Fruit fly (Drosophila melanogaster) whole organism, embryonic: ENCODE results near the gene CG32187.
A peak's percentile ranks its signal among the peaks of the same experiment; 100 is the strongest.

Experiments used
- Atf-2 ChIP-seq: fragments of 200-800 bp; sonication (Bioruptor generic); optimal IDR thresholded peaks from 2 replicates; lab custom pipeline; 2016; ENCODE audit warnings: missing biosample characterization, missing genetic modification characterization
- Atf6 ChIP-seq: fragments of 200-800 bp; sonication (Bioruptor generic); IDR thresholded peaks from 2 replicates; pipeline ENCODE4 v1.3.6; 2022; ENCODE audit warnings: missing biosample characterization, missing genetic modification characterization
- Bteb2 ChIP-seq: fragments of 200-800 bp; sonication (Bioruptor generic); optimal IDR thresholded peaks from 2 replicates; lab custom pipeline; 2016; ENCODE audit warnings: missing biosample characterization, missing genetic modification characterization
- CG10462 ChIP-seq: fragments of 200-800 bp; sonication (Bioruptor generic); optimal IDR thresholded peaks from 2 replicates; lab custom pipeline; 2016; ENCODE audit warnings: missing biosample characterization, missing genetic modification characterization
- CG10565 ChIP-seq: fragments of 200-800 bp; sonication (Bioruptor generic); optimal IDR thresholded peaks from 3 replicates; lab custom pipeline; 2016; ENCODE audit warnings: missing biosample characterization, mild to moderate bottlenecking, missing genetic modification characterization
- CG10654 ChIP-seq: fragments of 200-800 bp; sonication (Bioruptor generic); optimal IDR thresholded peaks from 2 replicates; lab custom pipeline; 2016; ENCODE audit warnings: missing biosample characterization, missing genetic modification characterization
- CG11398 ChIP-seq: fragments of 200-800 bp; sonication (Bioruptor generic); optimal IDR thresholded peaks from 2 replicates; lab custom pipeline; 2016; ENCODE audit warnings: missing biosample characterization, missing genetic modification characterization
- CG14860 ChIP-seq: fragments of 200-800 bp; sonication (Bioruptor generic); IDR thresholded peaks from 3 replicates; pipeline ENCODE4 v1.3.6; 2022; ENCODE audit warnings: missing biosample characterization, missing genetic modification characterization; ENCODE audit not compliant: partially characterized antibody
- CG1529 ChIP-seq: fragments of 200-800 bp; sonication (Bioruptor generic); optimal IDR thresholded peaks from 3 replicates; lab custom pipeline; 2018; ENCODE audit warnings: missing biosample characterization, missing genetic modification characterization
- CG17385 ChIP-seq: fragments of 200-800 bp; sonication (Bioruptor generic); optimal IDR thresholded peaks from 3 replicates; lab custom pipeline; 2018; ENCODE audit warnings: missing biosample characterization, mild to moderate bottlenecking, missing genetic modification characterization
- CG18599 ChIP-seq: fragments of 200-800 bp; sonication (Bioruptor generic); optimal IDR thresholded peaks from 3 replicates; lab custom pipeline; 2017; ENCODE audit warnings: missing biosample characterization, missing genetic modification characterization, mild to moderate bottlenecking, moderate library complexity, missing genetic modification reagents
- CG2199 ChIP-seq: fragments of 200-800 bp; sonication (Bioruptor generic); IDR thresholded peaks from 3 replicates; pipeline ENCODE4 v1.3.6; 2022; ENCODE audit warnings: missing biosample characterization, missing genetic modification characterization
- CG31224 ChIP-seq: fragments of 200-800 bp; sonication (Bioruptor generic); IDR thresholded peaks from 2 replicates; pipeline ENCODE4 v1.3.6; 2022; ENCODE audit warnings: missing biosample characterization, missing genetic modification characterization
- CG33213 ChIP-seq: fragments of 200-800 bp; sonication (Bioruptor generic); optimal IDR thresholded peaks from 3 replicates; lab custom pipeline; 2016; ENCODE audit warnings: missing biosample characterization, missing genetic modification characterization
- CG42726 ChIP-seq: fragments of 200-800 bp; sonication (Bioruptor generic); IDR thresholded peaks from 2 replicates; pipeline ENCODE4 v1.3.6; 2022; ENCODE audit warnings: missing biosample characterization, missing genetic modification characterization; ENCODE audit not compliant: partially characterized antibody
- CG4282 ChIP-seq: fragments of 200-800 bp; sonication (Bioruptor generic); optimal IDR thresholded peaks from 2 replicates; lab custom pipeline; 2016; ENCODE audit warnings: missing biosample characterization, missing genetic modification characterization
- CG4854 ChIP-seq: fragments of 200-800 bp; sonication (Bioruptor generic); optimal IDR thresholded peaks from 2 replicates; lab custom pipeline; 2016; ENCODE audit warnings: missing biosample characterization, missing genetic modification characterization, inconsistent platforms
- CG6654 ChIP-seq: fragments of 200-800 bp; sonication (Bioruptor generic); optimal IDR thresholded peaks from 2 replicates; lab custom pipeline; 2017; ENCODE audit warnings: missing biosample characterization, mild to moderate bottlenecking, missing genetic modification characterization
- CG8478 ChIP-seq: fragments of >200 bp; optimal IDR thresholded peaks from 2 replicates; lab custom pipeline; 2018
- Dad ChIP-seq: fragments of 200-800 bp; sonication (Bioruptor generic); optimal IDR thresholded peaks from 3 replicates; lab custom pipeline; 2016; ENCODE audit warnings: missing biosample characterization, missing genetic modification characterization
- Dek ChIP-seq: fragments of 200-800 bp; sonication (Bioruptor generic); optimal IDR thresholded peaks from 3 replicates; lab custom pipeline; 2019; ENCODE audit warnings: missing biosample characterization, mild to moderate bottlenecking, missing genetic modification characterization, moderate library complexity
- Fer3 ChIP-seq: fragments of 200-800 bp; sonication (Bioruptor generic); optimal IDR thresholded peaks from 2 replicates; lab custom pipeline; 2018; ENCODE audit warnings: missing biosample characterization, mild to moderate bottlenecking, missing genetic modification characterization, moderate library complexity
- Gug ChIP-seq: fragments of 200-800 bp; sonication (Bioruptor generic); IDR thresholded peaks from 4 replicates; pipeline ENCODE4 v1.3.6; 2022; ENCODE audit warnings: missing biosample characterization, missing genetic modification characterization
- HLH3B ChIP-seq: fragments of 200-800 bp; sonication (Bioruptor generic); IDR thresholded peaks from 2 replicates; pipeline ENCODE4 v1.3.6; 2022; ENCODE audit warnings: missing biosample characterization, missing genetic modification characterization
- NC2α ChIP-seq: fragments of 200-800 bp; sonication (Bioruptor generic); optimal IDR thresholded peaks from 2 replicates; lab custom pipeline; 2016; ENCODE audit warnings: missing biosample characterization, missing genetic modification characterization
- NFAT ChIP-seq: fragments of 200-800 bp; sonication (Bioruptor generic); IDR thresholded peaks from 2 replicates; pipeline ENCODE4 v1.3.6; 2022; ENCODE audit warnings: missing biosample characterization, missing genetic modification characterization
- Nf-YC ChIP-seq: fragments of 200-800 bp; optimal IDR thresholded peaks from 3 replicates; lab custom pipeline; 2019; ENCODE audit warnings: missing biosample characterization, mild to moderate bottlenecking, missing genetic modification characterization, moderate library complexity
- Scr ChIP-seq: fragments of 200-800 bp; sonication (Bioruptor generic); IDR thresholded peaks from 2 replicates; pipeline ENCODE4 v1.3.6; 2022; ENCODE audit warnings: missing biosample characterization, missing genetic modification characterization; ENCODE audit not compliant: partially characterized antibody
- al ChIP-seq: fragments of 200-800 bp; sonication (Bioruptor generic); IDR thresholded peaks from 2 replicates; pipeline ENCODE4 v1.3.6; 2022; ENCODE audit warnings: missing biosample characterization, missing genetic modification characterization
- ash1 ChIP-seq: fragments of 200-800 bp; sonication (Bioruptor generic); optimal IDR thresholded peaks from 2 replicates; lab custom pipeline; 2018; ENCODE audit warnings: missing biosample characterization, mild to moderate bottlenecking, missing genetic modification characterization
- bigmax ChIP-seq: fragments of 200-800 bp; sonication (Bioruptor generic); optimal IDR thresholded peaks from 2 replicates; lab custom pipeline; 2018; ENCODE audit warnings: missing biosample characterization, mild to moderate bottlenecking, missing genetic modification characterization
- bsh ChIP-seq, 2 experiments: fragments of 200-800 bp; sonication (Bioruptor generic); optimal IDR thresholded peaks; 2 replicates each; lab custom pipeline; 2017 to 2018; ENCODE audit warnings: mild to moderate bottlenecking in 2 of 2, missing biosample characterization in 2 of 2, missing genetic modification characterization in 2 of 2, moderate library complexity in 1 of 2
- croc ChIP-seq: fragments of 200-800 bp; sonication (Bioruptor generic); conservative IDR thresholded peaks from 3 replicates; pipeline ENCODE4 v1.3.6; 2022; ENCODE audit warnings: missing biosample characterization, missing genetic modification characterization
- esg ChIP-seq: fragments of 200-800 bp; sonication (Bioruptor generic); conservative IDR thresholded peaks from 2 replicates; pipeline ENCODE4 v1.3.6; 2022; ENCODE audit warnings: missing biosample characterization, missing genetic modification characterization
- exex ChIP-seq: fragments of 200-800 bp; sonication (Bioruptor generic); optimal IDR thresholded peaks from 4 replicates; lab custom pipeline; 2018; ENCODE audit warnings: missing biosample characterization, mild to moderate bottlenecking, missing genetic modification characterization, moderate library complexity
- fd64A ChIP-seq: fragments of 200-800 bp; sonication (Bioruptor generic); optimal IDR thresholded peaks from 3 replicates; lab custom pipeline; 2018; ENCODE audit warnings: missing biosample characterization, mild to moderate bottlenecking, missing genetic modification characterization
- hb ChIP-seq: fragments of 200-800 bp; sonication (Bioruptor generic); IDR thresholded peaks from 3 replicates; pipeline ENCODE4 v1.3.6; 2022; ENCODE audit warnings: missing biosample characterization, missing genetic modification characterization; ENCODE audit not compliant: partially characterized antibody
- hbn ChIP-seq: fragments of 200-800 bp; sonication (Bioruptor generic); IDR thresholded peaks from 2 replicates; pipeline ENCODE4 v1.3.6; 2022; ENCODE audit warnings: missing biosample characterization, missing genetic modification characterization; ENCODE audit not compliant: partially characterized antibody
- inv ChIP-seq: fragments of 200-800 bp; sonication (Bioruptor generic); IDR thresholded peaks from 2 replicates; pipeline ENCODE4 v1.3.6; 2022; ENCODE audit warnings: missing biosample characterization, missing genetic modification characterization; ENCODE audit not compliant: partially characterized antibody
- klu ChIP-seq: fragments of 200-800 bp; sonication (Bioruptor generic); IDR thresholded peaks from 2 replicates; pipeline ENCODE4 v1.3.6; 2022; ENCODE audit warnings: missing biosample characterization, missing genetic modification characterization
- kni ChIP-seq: fragments of 200-800 bp; sonication (Bioruptor generic); optimal IDR thresholded peaks from 3 replicates; lab custom pipeline; 2017; ENCODE audit warnings: mild to moderate bottlenecking, missing biosample characterization, missing genetic modification reagents, missing genetic modification characterization
- peb ChIP-seq: fragments of 200-800 bp; sonication (Bioruptor generic); IDR thresholded peaks from 2 replicates; pipeline ENCODE4 v1.3.6; 2022; ENCODE audit warnings: missing biosample characterization, missing genetic modification characterization
- sens ChIP-seq: fragments of 200-800 bp; sonication (Bioruptor generic); peaks from one replicate; lab custom pipeline; 2016; ENCODE audit warnings: missing biosample characterization, missing genetic modification characterization
- so ChIP-seq: fragments of 200-800 bp; sonication (Bioruptor generic); IDR thresholded peaks from 3 replicates; pipeline ENCODE4 v1.3.6; 2022; ENCODE audit warnings: missing biosample characterization, missing genetic modification characterization
- sqz ChIP-seq: fragments of 200-800 bp; sonication (Bioruptor generic); optimal IDR thresholded peaks from 3 replicates; lab custom pipeline; 2018; ENCODE audit warnings: missing biosample characterization, mild to moderate bottlenecking, missing genetic modification characterization
- stc ChIP-seq: fragments of 200-800 bp; sonication (Bioruptor generic); IDR thresholded peaks from 2 replicates; pipeline ENCODE4 v1.3.6; 2022; ENCODE audit warnings: missing biosample characterization, missing genetic modification characterization
- tin ChIP-seq: fragments of 200-800 bp; sonication (Bioruptor generic); optimal IDR thresholded peaks from 3 replicates; lab custom pipeline; 2016; ENCODE audit warnings: missing biosample characterization, missing genetic modification characterization
- trem ChIP-seq: fragments of 200-800 bp; optimal IDR thresholded peaks from 3 replicates; lab custom pipeline; 2019; ENCODE audit warnings: missing biosample characterization, mild to moderate bottlenecking, missing genetic modification characterization, moderate library complexity
- ttk ChIP-seq: fragments of 200-800 bp; sonication (Bioruptor generic); IDR thresholded peaks from 2 replicates; pipeline ENCODE4 v2.1.2; 2022; ENCODE audit warnings: missing biosample characterization, missing genetic modification characterization

The CG32187 gene

dm6 chr3L:17757156-17758083 is 48.7 kb downstream of the CG32187 start (continued):
- TF ChIP-seq Gug (GFP tag; lab: Robert Waterston, UW) (peak; percentile 67; the same call in 3 of the 4 replicates), hb (no peak), fd64A (GFP tag; lab: Kevin White, UChicago) (peak; percentile 45), Atf-2 (GFP tag; lab: Kevin White, UChicago) (peak; percentile 64), inv (GFP tag; lab: Robert Waterston, UW) (no peak), peb (GFP tag; lab: Robert Waterston, UW) (peak; percentile 69), CG10462 (GFP tag; lab: Kevin White, UChicago) (peak; percentile 67), CG6654 (GFP tag; lab: Kevin White, UChicago) (peak; percentile 75), CG8478 (lab: Kevin White, UChicago) (no peak), sens (GFP tag; lab: Kevin White, UChicago) (peak; percentile 98), CG1529 (GFP tag; lab: Kevin White, UChicago) (peak; percentile 88), Dek (tag; lab: Kevin White, UChicago) (no peak), CG18599 (GFP tag; lab: Kevin White, UChicago) (peak; percentile 57), CG31224 (GFP tag; lab: Robert Waterston, UW) (no peak), bsh (GFP tag; optimal IDR thresholded peaks at IDR 0.05; lab: Kevin White, UChicago) (peak in 1 of 2 experiments; percentile 88), bigmax (GFP tag; lab: Kevin White, UChicago) (no peak), Fer3 (peak; percentile 35), exex (tag; lab: Kevin White, UChicago) (peak; percentile 10), CG33213 (GFP tag; lab: Kevin White, UChicago) (peak; percentile 1), stc (GFP tag; lab: Robert Waterston, UW) (peak; percentile 54; the same call in 1 of the 2 replicates), NFAT (GFP tag; lab: Robert Waterston, UW) (no peak), tin (peak; percentile 80), Scr (GFP tag; lab: Robert Waterston, UW) (no peak), kni (GFP tag; lab: Kevin White, UChicago) (peak; percentile 67), CG42726 (GFP tag; lab: Robert Waterston, UW) (no peak), ttk (GFP tag; lab: Robert Waterston, UW) (peak; percentile 47; the same call in 1 of the 2 replicates), CG14860 (GFP tag; lab: Robert Waterston, UW) (no peak), al (GFP tag; lab: Robert Waterston, UW) (no peak), Atf6 (GFP tag; lab: Robert Waterston, UW) (no peak), CG4282 (peak; percentile 68), so (GFP tag; lab: Robert Waterston, UW) (peak; percentile 40; the same call in 2 of the 3 replicates), hbn (no peak), NC2α (GFP tag; lab: Kevin White, UChicago) (peak; percentile 52), Nf-YC (tag; lab: Kevin White, UChicago) (no peak), esg (GFP tag; lab: Robert Waterston, UW) (peak; percentile 71), trem (tag; lab: Kevin White, UChicago) (peak; percentile 82), Bteb2 (GFP tag; lab: Kevin White, UChicago) (no peak), CG4854 (GFP tag; lab: Kevin White, UChicago) (no peak), CG10565 (GFP tag; lab: Kevin White, UChicago) (no peak), CG2199 (GFP tag; lab: Robert Waterston, UW) (0 out of 3 replicates have a peak, but pooled peaks have one; percentile 12), ash1 (no peak), croc (GFP tag; lab: Robert Waterston, UW) (peak; percentile 83), HLH3B (GFP tag; lab: Robert Waterston, UW) (peak; percentile 64), klu (GFP tag; lab: Robert Waterston, UW) (no peak), CG17385 (GFP tag; lab: Kevin White, UChicago) (peak; percentile 70), CG11398 (GFP tag; lab: Kevin White, UChicago) (no peak), sqz (peak; percentile 70), CG10654 (GFP tag; lab: Kevin White, UChicago) (peak; percentile 54), Dad (no peak)
